Fruit fly (Drosophila melanogaster): ENCODE results near the gene Snoo.

Gene Snoo

dm6 chr2L:8010602-8011455 lies 26.8 kb upstream of the Snoo start, which contains the start of the genes Glyat and Tg (continued):
- TF ChIP-seq Max (GFP tag; optimal IDR thresholded peaks at IDR 0.05) (no peak), Bgb (GFP tag; IDR thresholded peaks at IDR 0.05; ENCODE audit: partially characterized antibody) (peak; percentile 33; the same call in 1 of the 2 replicates), CG33557 (GFP tag; optimal IDR thresholded peaks at IDR 0.05) (no peak), gro (GFP tag; optimal IDR thresholded peaks at IDR 0.05) (no peak), CG13287 (GFP tag; IDR thresholded peaks at IDR 0.05; ENCODE audit: partially characterized antibody) (peak; percentile 65), fu2 (GFP tag; optimal IDR thresholded peaks at IDR 0.05) (no peak), CkIIα-i1 (GFP tag; IDR thresholded peaks at IDR 0.05) (no peak), twi (tag; optimal IDR thresholded peaks at IDR 0.05) (no peak), Adf1 (GFP tag; IDR thresholded peaks at IDR 0.05) (no peak), yki (optimal IDR thresholded peaks at IDR 0.05) (no peak), CG1792 (GFP tag; optimal IDR thresholded peaks at IDR 0.05) (no peak), CG17612 (GFP tag; IDR thresholded peaks at IDR 0.05) (no peak), Tbp (GFP tag; optimal IDR thresholded peaks at IDR 0.05) (no peak), Camta (GFP tag; optimal IDR thresholded peaks at IDR 0.05) (no peak), CG12104 (GFP tag; optimal IDR thresholded peaks at IDR 0.05) (peak; percentile 39), wek (GFP tag; optimal IDR thresholded peaks at IDR 0.05) (no peak), CG8089 (GFP tag; optimal IDR thresholded peaks at IDR 0.05) (no peak), croc (GFP tag; conservative IDR thresholded peaks at IDR 0.05) (no peak), Poxn (GFP tag; IDR thresholded peaks at IDR 0.05) (no peak), CG5180 (GFP tag; optimal IDR thresholded peaks at IDR 0.05) (no peak), Atf-2 (GFP tag; optimal IDR thresholded peaks at IDR 0.05) (no peak), pzg (GFP tag; optimal IDR thresholded peaks at IDR 0.05) (peak; percentile 35), corto (GFP tag; optimal IDR thresholded peaks at IDR 0.05) (no peak), CG12769 (tag; optimal IDR thresholded peaks at IDR 0.05) (peak; percentile 12), CG4854 (GFP tag; optimal IDR thresholded peaks at IDR 0.05) (no peak), CG14965 (GFP tag; optimal IDR thresholded peaks at IDR 0.05; ENCODE audit: borderline replicate concordance) (no peak), Optix (GFP tag; IDR thresholded peaks at IDR 0.05) (no peak), CG15269 (tag; optimal IDR thresholded peaks at IDR 0.05) (peak; percentile 25), CG3163 (GFP tag; optimal IDR thresholded peaks at IDR 0.05) (peak; percentile 99), CG31365 (tag; optimal IDR thresholded peaks at IDR 0.05) (no peak), bigmax (GFP tag; optimal IDR thresholded peaks at IDR 0.05) (no peak), C15 (GFP tag; IDR thresholded peaks at IDR 0.05) (no peak), ATbp (GFP tag; optimal IDR thresholded peaks at IDR 0.05) (no peak), gcm2 (GFP tag; optimal IDR thresholded peaks at IDR 0.05) (no peak), CG4282 (GFP tag; optimal IDR thresholded peaks at IDR 0.05) (no peak), CG5953 (GFP tag; IDR thresholded peaks at IDR 0.05) (no peak), CG17359 (tag; optimal IDR thresholded peaks at IDR 0.05) (no peak), chif (GFP tag; optimal IDR thresholded peaks at IDR 0.05) (no peak), ap (GFP tag; IDR thresholded peaks at IDR 0.05) (no peak), Oli (tag; optimal IDR thresholded peaks at IDR 0.05) (peak; percentile 4), Xrp1 (GFP tag; IDR thresholded peaks at IDR 0.05) (0 out of 2 replicates have a peak, but pooled peaks have one; percentile 22), mld (GFP tag; IDR thresholded peaks at IDR 0.05; ENCODE audit: partially characterized antibody) (no peak), lilli (GFP tag; optimal IDR thresholded peaks at IDR 0.05) (no peak), Sin3A (optimal IDR thresholded peaks at IDR 0.05) (no peak), ci (GFP tag; IDR thresholded peaks at IDR 0.05) (peak; percentile 50; the same call in 2 of the 3 replicates), CG34224 (GFP tag; IDR thresholded peaks at IDR 0.05; ENCODE audit: partially characterized antibody) (peak; percentile 66; the same call in 2 of the 3 replicates), Antp (GFP tag; optimal IDR thresholded peaks at IDR 0.05) (no peak), Stat92E (GFP tag; optimal IDR thresholded peaks at IDR 0.05) (peak in 1 of 3 experiments; percentile 32), hbn (GFP tag; IDR thresholded peaks at IDR 0.05; ENCODE audit: partially characterized antibody) (peak; percentile 56)

Measured in whole organism, embryonic.